Worm (Caenorhabditis elegans) whole organism, dauer: ENCODE measurements around the gene npr-32.

ENCODE experiments used
- unc-62 ChIP-seq: sonication (generic microtip); optimal IDR thresholded peaks from 2 replicates; lab custom pipeline; 2017; ENCODE audit warnings: missing biosample characterization, missing genetic modification reagents, missing genetic modification characterization

npr-32 gene

DNA sequence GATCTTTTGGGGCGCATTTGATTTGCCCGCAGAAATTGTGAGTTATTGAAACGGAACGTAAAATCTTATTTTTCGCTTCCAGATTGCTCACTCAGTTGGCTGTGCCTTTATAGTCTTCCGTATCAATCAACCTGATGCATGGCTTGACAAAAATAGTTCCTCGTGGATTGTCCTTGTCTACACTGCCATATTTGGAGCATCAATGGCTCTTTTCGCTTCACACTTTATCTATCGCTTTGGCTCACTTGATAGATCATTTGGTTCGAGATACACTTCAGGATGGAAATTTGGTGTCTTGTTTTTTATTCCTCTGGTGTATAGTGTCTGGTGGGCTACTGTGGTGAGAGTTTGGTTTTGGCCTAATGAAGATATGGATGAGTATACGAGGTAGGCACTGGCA lies 34.9 kb upstream of the npr-32 start:
- TF ChIP-seq unc-62 (GFP tag; lab: Kevin White, UChicago): no peak

- TF ChIP-seq unc-62 (GFP tag; lab: Kevin White, UChicago): no peak
These were observed 34.4 kb upstream of the npr-32 start, which contains the start of gene str-187 for ce11 chrIV:17265279-17265678. Gene str-187 (plus strand): TSS chrIV:17265579.

- no peak for TF ChIP-seq unc-62 (GFP tag; lab: Kevin White, UChicago)
These were observed 33.9 kb upstream of the npr-32 start, which contains the start of gene F26D10.13 for ce11 chrIV:17264714-17265113. Gene F26D10.13 (minus strand): TSS chrIV:17264814.

ce11 chrIV:17263714-17264113 lies 32.9 kb upstream of the npr-32 start:
- TF ChIP-seq unc-62 (GFP tag; lab: Kevin White, UChicago): no peak

DNA sequence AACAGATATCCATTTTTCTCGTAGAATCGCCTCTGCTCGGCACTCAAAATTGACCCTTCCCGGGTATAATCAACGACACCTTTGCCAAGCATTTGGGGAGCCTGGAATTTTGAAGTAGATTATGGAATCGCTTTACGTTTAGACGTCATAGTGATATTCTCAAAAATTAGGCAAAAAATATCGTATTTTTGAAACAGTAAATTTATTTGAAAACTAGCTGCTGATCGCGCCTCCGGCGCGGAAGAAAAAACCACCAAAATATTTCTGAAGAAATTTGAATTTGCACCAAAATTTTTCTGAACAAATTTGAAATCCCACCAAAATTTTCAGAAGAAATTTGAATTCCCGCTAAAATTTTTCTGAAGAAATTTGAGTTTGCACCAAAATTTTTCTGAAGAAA lies 31.5 kb upstream of the npr-32 start, which contains the start of gene ZK550.6:
Gene ZK550.6, minus strand, starts transcription at position 101 of the 400 bp plus-strand sequence.
- TF ChIP-seq unc-62 (GFP tag; lab: Kevin White, UChicago): no peak

ce11 chrIV:17259310-17259709 lies 28.5 kb upstream of the npr-32 start, which contains the start of gene phyh-1:
Gene phyh-1 (minus strand): TSS chrIV:17259410.
- no peak for TF ChIP-seq unc-62 (GFP tag; lab: Kevin White, UChicago)

DNA sequence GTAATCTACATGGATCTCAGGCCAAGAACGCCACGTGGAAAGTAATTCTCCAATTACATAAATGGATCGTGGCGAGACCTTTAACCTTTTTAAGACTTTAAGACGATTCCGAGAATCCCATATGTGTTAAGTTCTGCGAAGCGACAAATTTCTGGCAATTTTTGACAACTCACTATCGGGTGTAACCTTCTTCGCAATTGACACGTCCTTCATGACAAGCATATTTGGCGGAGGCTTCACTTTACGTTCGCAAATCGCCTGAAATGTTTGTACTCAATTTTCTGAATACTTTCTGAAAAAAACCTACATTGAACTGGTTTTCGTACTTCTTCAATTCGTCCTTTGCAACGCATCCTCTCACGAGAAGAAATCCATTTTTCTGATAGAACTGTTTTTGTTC lies 28.0 kb upstream of the npr-32 start:
- TF ChIP-seq unc-62 (GFP tag; lab: Kevin White, UChicago): no peak

ce11 chrIV:17255001-17255400 lies 24.1 kb upstream of the npr-32 start, which contains the start of gene gtf-2E1:
Gene gtf-2E1 (plus strand): TSS chrIV:17255301.
- TF ChIP-seq unc-62 (GFP tag; lab: Kevin White, UChicago): no peak

DNA sequence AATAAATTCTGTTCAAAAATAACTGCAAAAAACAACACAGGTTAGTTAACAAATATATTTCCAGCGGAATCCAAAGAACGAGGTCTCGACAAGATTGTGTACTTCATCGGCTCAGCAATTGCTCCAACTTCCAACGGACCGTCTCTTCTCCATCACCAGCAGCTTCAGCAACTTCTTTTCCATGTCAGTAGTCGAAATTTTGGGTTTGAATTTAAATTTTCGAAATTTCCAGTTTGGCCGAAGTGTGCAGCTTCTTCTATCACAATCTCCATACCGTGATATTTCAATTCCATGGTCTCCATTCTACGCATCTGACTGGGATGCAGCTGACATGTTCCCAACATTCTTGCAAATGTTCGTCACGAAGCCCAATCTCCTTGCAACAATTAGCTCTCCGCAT lies 22.6 kb upstream of the npr-32 start:
- TF ChIP-seq unc-62 (GFP tag; lab: Kevin White, UChicago): no peak

DNA sequence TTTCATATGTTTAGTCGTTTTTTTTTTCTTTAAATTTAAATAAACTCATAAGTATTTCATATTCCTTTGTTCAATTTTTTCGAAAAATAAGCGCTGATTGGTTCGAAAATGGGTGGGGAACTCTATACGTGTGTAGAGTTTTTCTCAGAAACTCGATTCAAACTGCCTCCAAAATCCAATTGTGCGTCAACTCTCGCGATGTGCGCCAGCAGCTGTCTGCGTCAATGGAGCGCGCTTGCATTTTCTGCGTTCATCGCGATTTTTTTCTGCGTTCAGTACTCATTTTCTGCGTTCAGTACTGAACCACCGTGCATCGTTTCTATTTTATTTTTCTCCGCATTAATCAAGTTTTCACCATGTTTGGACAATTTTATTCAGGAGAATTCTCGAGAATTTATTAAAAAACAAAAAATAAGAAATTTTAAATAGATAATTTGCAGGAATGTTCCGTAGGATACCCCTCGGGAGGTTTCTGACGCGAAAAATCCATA lies 18.9 kb upstream of the npr-32 start, which contains the start of gene eelo-2:
Gene eelo-2, plus strand, starts transcription at position 441 of the 491 bp plus-strand sequence.
- no peak for TF ChIP-seq unc-62 (GFP tag; lab: Kevin White, UChicago)

- no peak for TF ChIP-seq unc-62 (GFP tag; lab: Kevin White, UChicago)
These were observed 17.7 kb upstream of the npr-32 start for ce11 chrIV:17248538-17248937.

ce11 chrIV:17247184-17247583 lies 16.3 kb upstream of the npr-32 start:
- TF ChIP-seq unc-62 (GFP tag; lab: Kevin White, UChicago): no peak

- TF ChIP-seq unc-62 (GFP tag; lab: Kevin White, UChicago): no peak
These were observed 14.3 kb upstream of the npr-32 start, which contains the start of gene ZK550.2 for ce11 chrIV:17245200-17245599. Gene ZK550.2 (plus strand): TSS chrIV:17245584.

DNA sequence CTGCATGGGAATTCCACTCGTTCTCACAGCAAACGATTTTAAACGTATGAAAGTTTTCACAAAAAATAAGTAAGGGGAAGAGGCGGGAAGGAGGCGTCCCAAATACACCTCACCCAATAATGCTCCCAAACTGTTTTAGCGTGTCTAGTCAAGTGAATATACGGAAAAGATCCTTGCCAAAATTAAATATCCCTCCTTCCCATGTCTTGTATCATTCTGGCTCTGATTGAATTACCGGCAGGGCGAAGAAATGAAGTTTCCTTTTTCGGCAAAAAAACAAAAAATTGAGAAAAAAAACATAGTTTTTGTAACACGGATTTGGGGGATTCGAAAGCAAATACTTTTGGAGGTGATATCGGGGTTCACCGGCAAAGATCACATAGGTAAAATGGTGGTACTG lies 8.1 kb upstream of the npr-32 start:
- no peak for TF ChIP-seq unc-62 (GFP tag; lab: Kevin White, UChicago)

DNA sequence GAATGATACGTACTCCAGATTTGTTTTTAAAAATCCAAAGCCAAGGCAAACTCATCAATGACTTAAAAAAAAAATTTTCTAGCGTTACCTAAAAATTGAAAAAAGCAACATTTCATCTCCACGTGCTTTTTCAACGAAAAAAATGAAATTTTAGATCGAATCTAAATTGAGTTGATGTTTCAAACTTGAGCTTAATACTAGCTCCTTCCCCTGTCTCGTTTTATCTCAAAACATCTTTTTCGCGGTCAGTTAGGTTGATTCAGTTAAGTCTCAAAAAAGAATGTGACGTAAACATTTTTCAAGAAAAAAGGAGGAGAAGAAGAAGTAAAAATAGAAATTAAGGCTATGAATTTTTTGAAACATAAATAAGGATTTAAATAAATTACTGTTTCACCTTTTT lies 6.2 kb upstream of the npr-32 start:
- no peak for TF ChIP-seq unc-62 (GFP tag; lab: Kevin White, UChicago)

ce11 chrIV:17233494-17233893 lies 2.6 kb upstream of the npr-32 start:
- no peak for TF ChIP-seq unc-62 (GFP tag; lab: Kevin White, UChicago)

DNA sequence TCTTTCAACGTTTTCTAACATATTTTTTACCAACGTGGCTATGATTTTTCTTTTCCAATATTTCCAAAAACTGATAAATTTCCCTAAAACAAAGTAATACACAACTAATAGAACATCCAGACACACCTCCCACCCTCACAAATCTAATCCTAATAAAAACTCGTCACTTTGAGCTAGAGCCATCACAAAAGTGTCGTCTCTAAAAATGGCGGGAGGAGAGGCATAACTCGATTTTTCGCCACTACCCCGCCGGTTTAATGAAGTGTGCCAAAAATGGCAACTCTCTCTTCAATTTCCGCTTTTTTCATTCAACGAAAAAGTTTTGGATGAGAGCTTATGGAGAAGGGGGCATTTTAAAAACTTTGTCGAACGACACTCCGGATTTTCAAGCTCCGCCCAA lies 2.0 kb upstream of the npr-32 start:
- TF ChIP-seq unc-62 (GFP tag; lab: Kevin White, UChicago): no peak
